Fruit fly (Drosophila melanogaster): ENCODE data around the gene Npc1a.

Npc1a gene

DNA sequence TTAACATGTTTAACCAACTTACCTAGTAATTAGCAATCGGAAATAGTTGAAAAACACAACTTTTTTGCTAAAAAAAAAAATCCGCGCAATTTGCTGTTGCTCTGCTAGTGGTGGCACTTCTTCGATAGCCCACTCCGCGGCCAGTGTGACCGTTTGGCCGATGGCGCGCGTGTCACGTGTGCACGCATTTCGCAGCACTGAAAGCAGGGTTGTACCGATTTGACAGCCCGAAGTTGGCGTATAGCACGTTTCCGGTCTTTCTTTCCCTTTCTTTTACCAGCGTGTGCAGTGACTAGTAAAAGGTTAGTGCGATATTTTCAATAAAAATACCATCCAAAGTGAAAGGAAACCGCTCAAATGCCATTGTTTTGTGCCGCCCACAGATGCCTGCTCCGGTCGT, 20.2 kb downstream of the Npc1a start, which contains the start of the genes Ripalpha and RpL7 (continued):
- TF ChIP-seq CG14441 (GFP tag; IDR thresholded peaks at IDR 0.05) (peak; percentile 93), HLH4C (GFP tag; IDR thresholded peaks at IDR 0.05; ENCODE audit: partially characterized antibody) (peak; percentile 79), MBD-R2 (GFP tag; IDR thresholded peaks at IDR 0.05) (peak; percentile 99), Drgx (GFP tag; IDR thresholded peaks at IDR 0.05) (peak; percentile 84), CG3995 (GFP tag; optimal IDR thresholded peaks at IDR 0.05) (peak; percentile 87), YL-1 (GFP tag; optimal IDR thresholded peaks at IDR 0.05) (peak; percentile 100), CG7745 (tag; optimal IDR thresholded peaks at IDR 0.05) (peak; percentile 84), Hr51 (GFP tag; optimal IDR thresholded peaks at IDR 0.05) (peak; percentile 88 to 99), cwo (GFP tag; optimal IDR thresholded peaks at IDR 0.05) (peak; percentile 93), croc (GFP tag; conservative IDR thresholded peaks at IDR 0.05) (peak; percentile 89), Bdp1 (GFP tag; optimal IDR thresholded peaks at IDR 0.05) (peak; percentile 94), slbo (GFP tag; IDR thresholded peaks at IDR 0.05) (peak; percentile 96), CG2199 (GFP tag; IDR thresholded peaks at IDR 0.05) (peak; percentile 96), CG1602 (GFP tag; optimal IDR thresholded peaks at IDR 0.05) (peak; percentile 92), Eip74EF (GFP tag; optimal IDR thresholded peaks at IDR 0.05) (peak in 1 of 2 experiments; percentile 83), CG12155 (GFP tag; optimal IDR thresholded peaks at IDR 0.05) (peak; percentile 96), Fer3 (tag; optimal IDR thresholded peaks at IDR 0.05) (peak; percentile 97), nom (GFP tag; optimal IDR thresholded peaks at IDR 0.05) (peak; percentile 96), sna (GFP tag; IDR thresholded peaks at IDR 0.05; ENCODE audit: partially characterized antibody) (peak; percentile 75), gsb-n (tag; optimal IDR thresholded peaks at IDR 0.05) (peak; percentile 96), da (GFP tag; optimal IDR thresholded peaks at IDR 0.05) (peak; percentile 98), Mes4 (GFP tag; optimal IDR thresholded peaks at IDR 0.05) (peak; percentile 100), Abd-B (GFP tag; optimal IDR thresholded peaks at IDR 0.05) (peak; percentile 68), B-H1 (GFP tag; IDR thresholded peaks at IDR 0.05) (peak; percentile 89), ap (GFP tag; IDR thresholded peaks at IDR 0.05) (peak; percentile 94), Ptx1 (GFP tag; IDR thresholded peaks at IDR 0.05) (peak; percentile 95), pita (GFP tag; optimal IDR thresholded peaks at IDR 0.05) (no peak), CG8281 (tag; optimal IDR thresholded peaks at IDR 0.05) (peak; percentile 82), trem (tag; optimal IDR thresholded peaks at IDR 0.05) (peak; percentile 91), ssp (GFP tag; IDR thresholded peaks at IDR 0.05) (peak; percentile 88), CG33557 (GFP tag; optimal IDR thresholded peaks at IDR 0.05) (peak; percentile 94), stwl (tag; optimal IDR thresholded peaks at IDR 0.05) (peak; percentile 98), CG18599 (GFP tag; optimal IDR thresholded peaks at IDR 0.05) (peak; percentile 98), H2.0 (GFP tag; IDR thresholded peaks at IDR 0.05) (peak; percentile 94), CG7786 (GFP tag; optimal IDR thresholded peaks at IDR 0.05) (peak; percentile 98), CG15479 (GFP tag; optimal IDR thresholded peaks at IDR 0.05) (peak; percentile 95), CG2889 (GFP tag; IDR thresholded peaks at IDR 0.05) (peak; percentile 87), CG17568 (GFP tag; optimal IDR thresholded peaks at IDR 0.05) (peak; percentile 95), tio (GFP tag; optimal IDR thresholded peaks at IDR 0.05) (peak; percentile 87), jumu (GFP tag; optimal IDR thresholded peaks at IDR 0.05) (peak; percentile 95), sens-2 (GFP tag; IDR thresholded peaks at IDR 0.05) (peak; percentile 96), B-H2 (GFP tag; optimal IDR thresholded peaks at IDR 0.05) (peak; percentile 99), Ets65A (GFP tag) (peak; percentile 100), CG4360 (GFP tag; IDR thresholded peaks at IDR 0.05) (peak; percentile 74), Asciz (GFP tag; optimal IDR thresholded peaks at IDR 0.05) (peak; percentile 96), ranshi (GFP tag; IDR thresholded peaks at IDR 0.05) (peak; percentile 97), her (GFP tag; optimal IDR thresholded peaks at IDR 0.05) (peak; percentile 97), CG2120 (GFP tag; optimal IDR thresholded peaks at IDR 0.05) (peak; percentile 96), CG42726 (GFP tag; IDR thresholded peaks at IDR 0.05; ENCODE audit: partially characterized antibody) (peak; percentile 99), ttk (GFP tag; IDR thresholded peaks at IDR 0.05) (peak; percentile 96)
